Worm (Caenorhabditis elegans) whole organism, L4/young adult: Measurements from ENCODE around the gene K07H8.7.

Experiments
- W03F9.2 ChIP-seq: fragments of 150-350 bp; optimal IDR thresholded peaks from 2 replicates; lab custom pipeline; 2014; ENCODE audit warnings: missing biosample characterization, missing genetic modification characterization
- dao-5 ChIP-seq: sonication (generic microtip); optimal IDR thresholded peaks from 2 replicates; lab custom pipeline; 2016; ENCODE audit warnings: missing genotype, missing genetic modification characterization, moderate library complexity, missing compliant biosample characterization
- him-1 ChIP-seq: sonication (generic microtip); optimal IDR thresholded peaks from 2 replicates; lab custom pipeline; 2016; ENCODE audit warnings: missing genotype, missing genetic modification reagents, missing genetic modification characterization, missing compliant biosample characterization

Gene K07H8.7

DNA sequence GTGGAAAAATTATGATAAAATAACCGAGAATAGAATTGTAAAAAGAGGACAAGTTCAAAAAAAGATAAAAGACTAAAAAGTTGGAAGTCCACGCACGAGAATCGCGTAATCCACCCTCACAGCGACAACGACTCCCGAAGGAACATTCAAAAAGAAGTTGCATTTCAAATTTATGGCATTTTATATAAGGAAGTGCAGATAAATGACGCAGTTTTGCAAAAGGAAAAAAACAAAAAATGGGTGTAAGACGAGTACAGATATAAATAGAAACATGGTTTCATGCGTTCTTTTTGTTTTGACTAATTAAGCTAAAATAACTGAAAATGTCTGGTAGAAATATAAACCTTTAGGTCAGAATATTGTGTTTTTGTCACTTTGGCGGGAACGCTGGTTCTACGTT, 23.4 kb upstream of the K07H8.7 start:
- TF ChIP-seq him-1 (no peak), dao-5 (tag; lab: Kevin White, UChicago) (no peak), W03F9.2 (no peak)

DNA sequence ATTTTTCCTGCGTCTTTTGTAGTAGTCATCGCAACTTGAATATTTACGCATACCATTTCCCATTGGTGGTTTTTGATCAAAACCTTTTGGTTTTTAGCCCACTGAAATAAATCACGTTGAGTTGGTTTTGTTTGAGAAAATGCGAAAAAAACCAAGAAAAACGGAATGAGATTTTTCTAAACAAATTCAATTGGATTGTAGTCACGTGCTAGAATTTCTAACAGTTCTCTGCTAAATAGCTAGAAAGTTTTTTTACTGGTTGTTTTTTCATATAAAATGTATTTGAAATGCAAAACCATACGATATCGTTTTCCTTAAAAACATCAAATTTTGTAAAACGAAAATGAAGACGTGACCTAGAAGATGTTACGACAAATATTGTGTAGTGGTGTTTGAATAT, 16.8 kb upstream of the K07H8.7 start, which contains the start of gene K07H8.12:
K07H8.12 (minus strand) TSS at position 101 of the 400 bp plus-strand sequence.
- TF ChIP-seq W03F9.2 = no peak
- no peak for TF ChIP-seq dao-5 (tag; lab: Kevin White, UChicago)
- TF ChIP-seq him-1 = no peak

DNA sequence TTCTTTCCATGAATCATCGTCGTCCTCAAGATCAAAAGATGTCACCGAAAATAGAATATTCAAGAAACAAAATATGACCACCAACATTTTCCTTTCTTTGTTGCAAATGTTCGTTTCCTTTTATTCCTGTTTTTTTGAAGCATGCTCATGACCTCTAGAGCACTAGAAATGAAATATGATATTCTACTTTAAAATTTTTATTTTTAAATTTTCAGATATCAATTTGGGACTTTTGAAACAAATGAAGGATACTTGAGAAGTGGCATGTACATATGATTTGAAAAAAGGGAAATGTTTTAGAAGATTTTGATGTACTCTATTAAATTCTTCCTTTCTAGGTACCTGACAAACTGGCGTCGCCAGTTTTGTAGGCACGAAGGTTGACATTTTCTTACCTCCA, 15.4 kb upstream of the K07H8.7 start, which contains the start of gene K07H8.11:
K07H8.11 (minus strand) TSS at position 101 of the 400 bp plus-strand sequence.
- TF ChIP-seq him-1 (no peak), dao-5 (tag; lab: Kevin White, UChicago) (no peak), W03F9.2 (no peak)

DNA sequence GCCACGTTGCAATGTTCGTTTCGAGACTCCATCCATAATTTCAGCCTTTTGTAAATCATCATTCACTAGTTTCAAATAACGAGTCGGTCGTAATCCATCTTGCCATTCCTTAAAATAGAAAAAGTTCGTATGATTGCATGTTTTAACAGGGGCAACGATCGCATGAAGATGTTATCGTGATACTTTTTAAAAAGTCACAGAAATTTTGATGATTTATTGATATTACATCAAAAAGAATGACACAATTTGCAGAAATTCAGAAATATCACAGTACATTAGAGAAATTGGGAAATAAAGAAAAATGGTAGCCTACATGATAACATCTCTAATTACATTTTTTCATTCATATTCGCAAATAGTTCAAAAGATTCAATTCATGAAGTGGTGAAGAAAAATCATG, 13.5 kb upstream of the K07H8.7 start:
- TF ChIP-seq dao-5 (tag; lab: Kevin White, UChicago) = no peak
- no peak for TF ChIP-seq W03F9.2
- no peak for TF ChIP-seq him-1

DNA sequence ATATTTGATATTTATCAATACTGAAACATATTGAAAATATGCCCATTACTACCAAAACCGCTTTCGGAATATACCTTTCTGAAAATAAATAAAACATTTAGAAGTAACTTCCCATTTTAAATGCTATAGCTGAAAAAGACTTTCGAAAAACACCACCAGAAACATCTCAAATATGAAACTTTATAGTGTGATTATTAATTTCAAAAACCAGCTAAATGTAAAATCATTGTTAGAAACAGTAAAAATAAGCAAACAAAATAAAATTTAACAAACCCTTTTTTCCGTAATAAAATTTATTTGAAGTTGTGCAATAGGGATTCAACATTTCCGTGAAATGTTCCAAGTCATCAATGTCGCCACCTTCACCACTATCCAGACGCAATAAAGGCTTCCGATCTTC, 8.2 kb upstream of the K07H8.7 start, which contains the start of the genes K07H8.5 and K07H8.8:
K07H8.5 (plus strand) TSS at position 301 of the 400 bp plus-strand sequence.
K07H8.8 (minus strand) TSS at position 389 of the 400 bp plus-strand sequence.
- no peak for TF ChIP-seq dao-5 (tag; lab: Kevin White, UChicago)
- no peak for TF ChIP-seq W03F9.2
- no peak for TF ChIP-seq him-1

DNA sequence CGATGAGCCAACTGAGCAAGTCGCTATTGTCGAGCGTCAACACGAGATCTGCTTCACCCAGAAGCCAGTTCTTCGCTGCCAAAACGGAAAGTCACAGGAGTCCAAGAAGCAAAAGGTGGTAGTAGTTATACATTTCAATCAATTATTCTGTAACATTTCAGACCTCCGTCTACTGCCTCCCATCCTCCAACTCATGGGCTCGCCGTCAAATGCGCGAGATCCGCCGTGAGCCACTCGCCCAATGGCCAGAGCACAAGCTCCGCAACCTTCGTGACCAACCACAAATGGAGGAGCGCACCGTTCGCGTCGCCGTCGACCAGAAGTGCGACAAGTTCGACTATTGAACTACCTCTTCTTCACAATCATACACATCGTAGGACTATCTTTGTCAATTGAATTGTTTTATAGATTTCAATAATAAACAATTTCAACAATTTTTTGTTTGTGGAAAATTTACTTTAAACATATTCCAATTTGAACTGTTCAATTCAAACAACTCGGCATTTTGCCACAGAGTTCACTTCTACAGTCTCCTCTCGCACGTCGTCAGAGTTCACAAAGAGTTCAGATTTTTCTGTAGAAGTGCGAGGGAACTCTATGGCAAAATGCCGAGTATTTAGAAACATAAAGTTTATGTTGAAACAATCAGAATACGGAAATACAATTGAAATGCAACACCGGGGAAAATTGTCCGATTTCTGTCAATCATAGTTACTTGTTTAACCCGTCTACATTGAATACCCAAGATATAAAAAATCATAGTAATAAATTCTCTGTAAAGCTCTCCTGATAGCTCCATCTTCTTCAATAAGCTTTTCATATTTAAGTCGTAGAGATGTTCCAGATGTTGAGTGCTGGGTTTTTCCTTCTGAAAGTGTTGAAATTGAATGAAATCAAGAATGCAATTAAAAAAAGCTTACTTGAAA, 6.5 kb upstream of the K07H8.7 start:
- no peak for TF ChIP-seq dao-5 (tag; lab: Kevin White, UChicago)
- no peak for TF ChIP-seq W03F9.2
- TF ChIP-seq him-1 = no peak

DNA sequence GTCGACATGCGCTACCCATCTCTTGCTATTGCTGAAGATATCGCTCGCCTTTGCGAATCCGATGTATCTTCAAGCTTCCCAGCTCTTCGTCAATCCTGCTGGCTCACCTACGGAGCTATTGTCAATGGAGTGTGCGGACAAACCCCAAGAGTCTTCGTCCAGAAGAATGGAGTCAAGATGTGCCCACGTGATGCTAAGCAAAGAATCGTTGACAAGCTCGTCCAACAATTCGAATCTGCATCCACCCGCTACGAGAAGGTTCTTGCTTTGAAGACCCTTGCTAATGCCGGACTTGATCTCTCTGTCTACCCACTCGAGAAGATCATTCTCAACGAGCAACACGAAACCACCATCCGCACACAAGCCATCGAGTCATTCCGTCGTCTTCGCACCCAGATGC, 2.9 kb upstream of the K07H8.7 start:
- TF ChIP-seq dao-5 (tag; lab: Kevin White, UChicago) (no peak), him-1 (no peak), W03F9.2 (no peak)

DNA sequence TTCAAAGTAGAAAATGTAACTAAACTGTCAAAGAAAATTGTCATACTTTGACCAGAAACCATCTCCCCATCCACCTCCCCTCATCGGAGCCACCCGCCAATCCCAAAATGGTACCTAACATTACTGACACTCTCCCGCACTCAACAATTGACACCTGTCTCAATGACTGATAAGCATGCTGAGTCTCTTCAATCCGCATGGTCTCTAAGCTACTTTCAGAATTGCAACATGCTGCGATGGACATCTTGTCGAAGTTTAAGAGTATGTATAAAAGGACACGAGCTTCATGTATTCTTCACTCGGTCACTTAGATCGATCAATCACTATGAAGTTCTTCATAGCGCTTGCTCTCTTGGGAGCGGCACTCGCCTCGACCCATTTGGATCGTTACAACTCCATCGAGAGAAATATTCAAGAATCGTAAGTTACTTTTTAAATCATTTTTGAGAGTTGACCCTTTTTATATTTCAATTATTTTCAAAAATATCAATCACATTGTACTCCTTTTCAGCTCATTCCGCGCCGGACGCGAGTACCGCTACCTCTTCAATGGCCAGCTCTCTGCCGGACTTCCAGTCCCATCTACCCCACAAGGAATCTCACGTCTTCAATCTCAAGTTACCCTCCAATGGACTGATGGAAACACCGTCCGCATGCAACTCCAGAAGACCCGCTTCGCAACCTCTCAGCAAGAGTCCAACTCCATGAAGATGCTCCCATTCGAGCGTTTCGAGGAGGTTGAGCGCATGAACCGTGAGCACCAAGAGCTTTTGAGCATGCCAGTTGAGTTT, 1.2 kb upstream of the K07H8.7 start, which contains the start of gene vit-6:
vit-6 (plus strand) TSS at position 310 of the 791 bp plus-strand sequence.
- TF ChIP-seq dao-5 (tag; lab: Kevin White, UChicago) (peak; percentile 50), him-1 (no peak)

DNA sequence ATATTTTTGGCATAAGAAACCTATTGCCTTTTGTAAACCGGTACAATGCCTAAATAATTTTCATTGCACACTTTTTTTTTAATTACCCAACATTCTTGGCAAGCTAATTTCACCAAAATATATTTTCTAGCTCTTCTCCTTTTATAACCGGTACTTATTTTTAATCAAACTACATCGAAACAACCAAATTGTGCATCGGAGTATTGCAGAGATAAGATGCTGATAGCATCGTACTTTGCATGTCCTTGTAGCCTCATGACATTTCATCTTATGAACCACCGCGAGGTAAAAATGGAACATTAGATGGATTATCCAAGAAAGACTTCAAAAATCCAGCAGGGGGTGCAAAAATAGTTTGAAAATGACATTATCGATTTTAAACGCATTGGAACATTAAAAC, 4.6 kb downstream of the K07H8.7 start:
- TF ChIP-seq him-1 = no peak
- TF ChIP-seq dao-5 (tag; lab: Kevin White, UChicago) = no peak
- TF ChIP-seq W03F9.2 = no peak

DNA sequence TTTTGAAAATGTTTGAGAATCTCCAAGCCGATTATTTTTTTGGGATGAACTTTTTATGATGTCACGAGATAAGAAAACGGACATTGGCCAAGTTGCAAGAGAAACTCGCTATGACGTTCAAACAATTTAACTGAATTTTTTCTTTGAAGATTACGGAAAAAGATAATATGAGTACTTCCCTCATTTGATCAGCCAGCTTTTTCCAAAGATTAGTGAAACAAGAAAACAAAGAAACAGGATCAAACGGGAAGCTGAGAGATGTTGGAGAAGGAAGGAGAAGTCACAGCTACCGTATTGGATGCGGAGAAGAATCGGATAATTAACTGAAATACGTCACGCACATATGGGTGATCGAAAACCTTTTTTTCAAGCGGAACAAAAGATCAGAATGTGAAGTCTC, 5.6 kb downstream of the K07H8.7 start:
- TF ChIP-seq him-1 = no peak
- no peak for TF ChIP-seq dao-5 (tag; lab: Kevin White, UChicago)
- no peak for TF ChIP-seq W03F9.2

DNA sequence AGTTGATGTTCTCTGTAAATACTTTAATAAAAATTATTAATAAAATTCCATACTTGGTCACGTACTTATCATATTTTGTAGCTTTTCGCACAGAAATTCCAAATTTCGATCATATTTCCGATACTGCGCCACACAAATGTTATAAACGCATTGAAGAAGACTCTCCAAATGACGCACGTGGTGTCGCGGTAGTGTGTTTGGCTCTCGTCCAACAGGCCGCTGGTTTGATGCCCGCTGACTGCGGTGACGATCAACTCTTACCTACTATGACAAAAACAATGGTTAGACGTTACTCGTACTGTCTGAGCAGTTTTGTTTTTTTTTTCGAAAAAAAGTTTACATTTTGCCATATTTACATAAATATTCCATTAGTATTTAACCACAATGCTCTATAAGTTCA, 6.9 kb downstream of the K07H8.7 start:
- peak; percentile 60 for TF ChIP-seq him-1
- TF ChIP-seq W03F9.2 = peak; percentile 69
- peak; percentile 91 for TF ChIP-seq dao-5 (tag; lab: Kevin White, UChicago)

DNA sequence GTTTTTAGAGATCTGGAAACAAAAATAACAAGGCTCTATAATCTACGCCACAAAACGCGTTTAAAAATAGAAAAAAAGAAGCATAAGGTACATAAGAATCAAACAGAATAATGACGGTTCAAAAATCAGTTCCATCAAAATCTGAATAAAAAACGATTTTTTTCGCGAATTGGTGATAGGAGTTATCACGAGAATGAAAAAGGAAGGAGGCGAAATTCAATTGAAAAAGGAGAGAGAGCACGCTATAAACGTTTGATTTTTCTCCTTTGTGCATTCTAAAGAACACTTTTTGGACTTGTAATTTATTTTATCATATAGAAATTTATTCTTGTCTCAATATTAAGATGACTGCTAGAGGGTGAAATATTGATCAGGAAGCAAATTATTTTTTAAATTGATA, 8.5 kb downstream of the K07H8.7 start:
- no peak for TF ChIP-seq W03F9.2
- no peak for TF ChIP-seq him-1
- TF ChIP-seq dao-5 (tag; lab: Kevin White, UChicago) = no peak

DNA sequence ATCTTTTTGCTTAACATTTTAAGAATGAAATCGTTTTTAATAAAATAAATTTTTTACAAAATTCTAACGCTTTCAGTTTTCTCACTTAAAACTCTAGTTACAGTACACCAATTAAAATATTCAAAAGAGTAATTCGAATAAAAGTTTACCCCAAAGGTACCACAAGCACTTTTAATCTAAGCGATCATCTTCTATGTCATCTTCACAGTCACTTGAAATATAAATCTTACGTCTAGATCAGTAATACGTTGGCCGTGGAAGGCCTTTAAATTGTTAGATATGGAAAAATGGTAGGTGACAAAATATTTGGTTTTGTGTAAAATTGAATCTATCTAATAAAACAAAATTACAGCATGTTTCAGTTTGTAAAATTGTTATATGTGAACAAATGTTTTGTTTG, 12.5 kb downstream of the K07H8.7 start:
- TF ChIP-seq him-1 (no peak), W03F9.2 (no peak), dao-5 (tag; lab: Kevin White, UChicago) (no peak)

DNA sequence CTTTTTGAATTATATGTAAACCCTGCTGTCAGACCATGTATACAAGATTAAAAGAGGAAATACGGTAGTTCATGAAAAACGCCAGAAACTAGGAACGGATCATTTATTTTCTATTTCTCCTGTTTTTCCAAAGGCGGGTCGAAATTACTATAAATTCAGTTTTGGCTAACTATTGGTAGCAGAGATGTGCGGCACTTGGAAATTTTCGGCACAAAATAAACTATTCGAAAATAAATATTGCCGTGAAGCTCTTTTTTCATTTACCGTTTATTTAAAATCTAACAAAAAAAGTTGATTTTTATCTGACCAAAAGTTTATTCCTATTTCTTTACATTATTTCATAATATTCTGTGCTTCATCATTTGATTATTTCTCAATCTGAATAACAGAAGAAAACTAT, 15.7 kb downstream of the K07H8.7 start, which contains the start of gene T09A12.1:
T09A12.1 (plus strand) TSS at position 301 of the 400 bp plus-strand sequence.
- TF ChIP-seq dao-5 (tag; lab: Kevin White, UChicago) (no peak), W03F9.2 (no peak), him-1 (no peak)
